Worm (Caenorhabditis elegans) whole organism, L1 larva: ENCODE data around the gene clec-6.

Source experiments
- C04F5.9 ChIP-seq: sonication (generic microtip); optimal IDR thresholded peaks from 2 replicates; lab custom pipeline; 2016; ENCODE audit warnings: missing genetic modification characterization, missing compliant biosample characterization
- C34B4.2 ChIP-seq: sonication (generic microtip); optimal IDR thresholded peaks from 2 replicates; lab custom pipeline; 2017; ENCODE audit warnings: mild to moderate bottlenecking, missing genetic modification characterization, missing compliant biosample characterization
- F16B12.6 ChIP-seq: fragments of 150-350 bp; optimal IDR thresholded peaks from 2 replicates; lab custom pipeline; 2014; ENCODE audit warnings: missing biosample characterization, missing genetic modification characterization
- Y116A8C.19 ChIP-seq: sonication (generic microtip); optimal IDR thresholded peaks from 2 replicates; lab custom pipeline; 2016; ENCODE audit warnings: missing compliant biosample characterization, missing genetic modification characterization, borderline replicate concordance
- aha-1 ChIP-seq: fragments of 150-350 bp; optimal IDR thresholded peaks from 2 replicates; lab custom pipeline; 2014; ENCODE audit warnings: missing biosample characterization, missing genetic modification characterization
- alr-1 ChIP-seq: fragments of 200-800 bp; sonication (Bioruptor generic); optimal IDR thresholded peaks from 2 replicates; lab custom pipeline; 2018; ENCODE audit warnings: borderline replicate concordance, mild to moderate bottlenecking, missing genetic modification characterization, missing compliant biosample characterization
- ama-1 ChIP-seq: fragments of 150-350 bp; optimal IDR thresholded peaks from 2 replicates; lab custom pipeline; 2014
- blmp-1 ChIP-seq: fragments of 150-350 bp; optimal IDR thresholded peaks from 2 replicates; lab custom pipeline; 2014; ENCODE audit warnings: missing biosample characterization, missing genetic modification characterization
- ceh-63 ChIP-seq: fragments of 200-800 bp; sonication (Bioruptor generic); optimal IDR thresholded peaks from 2 replicates; lab custom pipeline; 2018; ENCODE audit warnings: mild to moderate bottlenecking, missing genetic modification characterization, missing compliant biosample characterization
- ceh-8 ChIP-seq: fragments of 200-800 bp; sonication (Bioruptor generic); optimal IDR thresholded peaks from 2 replicates; lab custom pipeline; 2018; ENCODE audit warnings: mild to moderate bottlenecking, missing genetic modification characterization, moderate library complexity, missing compliant biosample characterization
- ceh-82 ChIP-seq, 3 experiments: fragments of 150-350 bp in 1 of 3; sonication (generic microtip) in 2 of 3; optimal IDR thresholded peaks; 2 replicates each; lab custom pipeline; 2014 to 2017; ENCODE audit warnings: missing biosample characterization in 3 of 3, missing genetic modification characterization in 3 of 3
- ceh-88 ChIP-seq: fragments of 200-800 bp; sonication (Bioruptor generic); IDR thresholded peaks from 2 replicates; pipeline ENCODE4 v1.3.6; 2022; ENCODE audit warnings: missing genetic modification characterization, missing compliant biosample characterization
- ceh-90 ChIP-seq: sonication (generic microtip); optimal IDR thresholded peaks from 2 replicates; lab custom pipeline; 2016; ENCODE audit warnings: missing genetic modification characterization, missing compliant biosample characterization
- dpl-1 ChIP-seq, 3 experiments: fragments of 150-350 bp in 2 of 3; sonication (generic microtip) in 1 of 3; optimal IDR thresholded peaks; 2 replicates each; lab custom pipeline; 2014 to 2017; ENCODE audit warnings: missing biosample characterization in 3 of 3, missing genetic modification characterization in 3 of 3, missing genetic modification reagents in 3 of 3
- dsc-1 ChIP-seq: sonication (generic microtip); optimal IDR thresholded peaks from 2 replicates; lab custom pipeline; 2016; ENCODE audit warnings: mild to moderate bottlenecking, missing genetic modification characterization, missing compliant biosample characterization
- elt-2 ChIP-seq: sonication (generic microtip); optimal IDR thresholded peaks from 2 replicates; lab custom pipeline; 2016; ENCODE audit warnings: missing genetic modification characterization, mild to moderate bottlenecking, inconsistent platforms, missing compliant biosample characterization, missing genetic modification reagents
- elt-3 ChIP-seq, 6 experiments: fragments of 150-350 bp in 1 of 6; sonication (generic microtip); optimal IDR thresholded peaks; 2 replicates each; lab custom pipeline; 2017 to 2018; ENCODE audit warnings: missing biosample characterization in 6 of 6, missing genetic modification characterization in 6 of 6, inconsistent platforms in 1 of 6
- fkh-4 ChIP-seq: sonication (generic microtip); optimal IDR thresholded peaks from 2 replicates; lab custom pipeline; 2016; ENCODE audit warnings: missing compliant biosample characterization, missing genetic modification characterization, borderline replicate concordance
- fkh-8 ChIP-seq: sonication (generic microtip); optimal IDR thresholded peaks from 2 replicates; lab custom pipeline; 2016; ENCODE audit warnings: mild to moderate bottlenecking, missing genetic modification characterization, missing compliant biosample characterization
- fos-1 ChIP-seq: fragments of 150-350 bp; optimal IDR thresholded peaks from 2 replicates; lab custom pipeline; 2014; ENCODE audit warnings: missing biosample characterization, missing genetic modification characterization
- hlh-17 ChIP-seq: fragments of 200-800 bp; sonication (Bioruptor generic); optimal IDR thresholded peaks from 2 replicates; lab custom pipeline; 2018; ENCODE audit warnings: missing genetic modification characterization, mild to moderate bottlenecking, missing compliant biosample characterization, moderate library complexity, borderline replicate concordance
- hlh-4 ChIP-seq: sonication (generic microtip); optimal IDR thresholded peaks from 2 replicates; lab custom pipeline; 2016; ENCODE audit warnings: mild to moderate bottlenecking, missing genetic modification characterization, missing compliant biosample characterization
- irx-1 ChIP-seq: sonication (generic microtip); optimal IDR thresholded peaks from 2 replicates; lab custom pipeline; 2016; ENCODE audit warnings: missing genetic modification characterization, missing compliant biosample characterization
- lin-13 ChIP-seq: fragments of 150-350 bp; optimal IDR thresholded peaks from 2 replicates; lab custom pipeline; 2014; ENCODE audit warnings: missing biosample characterization, missing genetic modification reagents, missing genetic modification characterization
- lin-15B ChIP-seq: fragments of 150-350 bp; sonication (generic microtip); optimal IDR thresholded peaks from 3 replicates; lab custom pipeline; 2014; ENCODE audit warnings: missing biosample characterization, missing genetic modification characterization
- lir-3 ChIP-seq: sonication (generic microtip); optimal IDR thresholded peaks from 2 replicates; lab custom pipeline; 2016; ENCODE audit warnings: mild to moderate bottlenecking, missing genetic modification characterization, moderate library complexity, missing compliant biosample characterization; ENCODE audit not compliant: poor library complexity
- lsy-2 ChIP-seq, 2 experiments: fragments of 150-350 bp; optimal IDR thresholded peaks; 2 replicates each; lab custom pipeline; 2014; ENCODE audit warnings: missing biosample characterization in 2 of 2, missing genetic modification characterization in 2 of 2
- mep-1 ChIP-seq: fragments of 150-350 bp; optimal IDR thresholded peaks from 2 replicates; lab custom pipeline; 2014; ENCODE audit warnings: missing biosample characterization, missing genetic modification characterization
- nhr-11 ChIP-seq: fragments of 150-350 bp; optimal IDR thresholded peaks from 2 replicates; lab custom pipeline; 2014; ENCODE audit warnings: missing biosample characterization, missing genetic modification characterization
- nhr-12 ChIP-seq: sonication (generic microtip); optimal IDR thresholded peaks from 2 replicates; lab custom pipeline; 2017; ENCODE audit warnings: missing biosample characterization, missing genetic modification characterization
- nhr-19 ChIP-seq: fragments of 200-800 bp; sonication (Bioruptor generic); conservative IDR thresholded peaks from 2 replicates; pipeline ENCODE4 v1.3.6; 2022; ENCODE audit warnings: missing genetic modification characterization, missing compliant biosample characterization
- nhr-71 ChIP-seq: sonication (generic microtip); optimal IDR thresholded peaks from 2 replicates; lab custom pipeline; 2016; ENCODE audit warnings: mild to moderate bottlenecking, missing genetic modification characterization, moderate library complexity, missing compliant biosample characterization
- nhr-76 ChIP-seq: sonication (generic microtip); optimal IDR thresholded peaks from 2 replicates; lab custom pipeline; 2017; ENCODE audit warnings: missing biosample characterization, missing genetic modification characterization
- nhr-77 ChIP-seq: fragments of 150-350 bp; optimal IDR thresholded peaks from 2 replicates; lab custom pipeline; 2014; ENCODE audit warnings: missing biosample characterization, missing genetic modification characterization
- nhr-84 ChIP-seq: sonication (generic microtip); optimal IDR thresholded peaks from 2 replicates; lab custom pipeline; 2017; ENCODE audit warnings: missing biosample characterization, missing genetic modification characterization
- nhr-90 ChIP-seq: sonication (generic microtip); optimal IDR thresholded peaks from 2 replicates; lab custom pipeline; 2016; ENCODE audit warnings: mild to moderate bottlenecking, missing genetic modification characterization, missing compliant biosample characterization; ENCODE audit not compliant: poor library complexity
- pag-3 ChIP-seq: sonication (generic microtip); optimal IDR thresholded peaks from 2 replicates; lab custom pipeline; 2017; ENCODE audit warnings: missing genetic modification characterization, mild to moderate bottlenecking, missing compliant biosample characterization, antibody characterized with exemption, borderline replicate concordance; ENCODE audit not compliant: insufficient read depth
- pax-3 ChIP-seq: fragments of 200-800 bp; sonication (Bioruptor generic); optimal IDR thresholded peaks from 2 replicates; lab custom pipeline; 2018; ENCODE audit warnings: mild to moderate bottlenecking, missing genetic modification characterization, moderate library complexity, missing compliant biosample characterization
- rnt-1 ChIP-seq: sonication (generic microtip); optimal IDR thresholded peaks from 2 replicates; lab custom pipeline; 2016; ENCODE audit warnings: mild to moderate bottlenecking, missing genetic modification characterization, moderate library complexity, missing compliant biosample characterization
- skn-1 ChIP-seq: fragments of 150-350 bp; optimal IDR thresholded peaks from 2 replicates; lab custom pipeline; 2014; ENCODE audit warnings: missing biosample characterization, missing genetic modification characterization
- snpc-4 ChIP-seq: fragments of 150-350 bp; optimal IDR thresholded peaks from 2 replicates; lab custom pipeline; 2014; ENCODE audit warnings: missing biosample characterization, missing genetic modification characterization
- sptf-1 ChIP-seq: fragments of 150-350 bp; optimal IDR thresholded peaks from 2 replicates; lab custom pipeline; 2014; ENCODE audit warnings: missing biosample characterization, missing genetic modification characterization
- swsn-7 ChIP-seq: sonication (generic microtip); optimal IDR thresholded peaks from 2 replicates; lab custom pipeline; 2016; ENCODE audit warnings: missing genetic modification characterization, missing compliant biosample characterization
- tbx-2 ChIP-seq: sonication (generic microtip); optimal IDR thresholded peaks from 2 replicates; lab custom pipeline; 2016; ENCODE audit warnings: missing genetic modification characterization, missing compliant biosample characterization
- unc-130 ChIP-seq: fragments of 150-350 bp; optimal IDR thresholded peaks from 2 replicates; lab custom pipeline; 2017; ENCODE audit warnings: missing biosample characterization, missing genetic modification characterization, inconsistent platforms
- unc-62 ChIP-seq: fragments of 150-350 bp; optimal IDR thresholded peaks from 2 replicates; lab custom pipeline; 2014; ENCODE audit warnings: missing biosample characterization, missing genetic modification reagents, missing genetic modification characterization
- unc-86 ChIP-seq: sonication (generic microtip); optimal IDR thresholded peaks from 2 replicates; lab custom pipeline; 2016; ENCODE audit warnings: missing genetic modification characterization, missing compliant biosample characterization
- vab-15 ChIP-seq: sonication (generic microtip); optimal IDR thresholded peaks from 2 replicates; lab custom pipeline; 2017; ENCODE audit warnings: missing genotype, mild to moderate bottlenecking, missing genetic modification characterization, missing compliant biosample characterization
- xbp-1 ChIP-seq: sonication (generic microtip); optimal IDR thresholded peaks from 2 replicates; lab custom pipeline; 2016; ENCODE audit warnings: missing genetic modification characterization, missing compliant biosample characterization
- zag-1 ChIP-seq: fragments of 150-350 bp; optimal IDR thresholded peaks from 2 replicates; lab custom pipeline; 2014; ENCODE audit warnings: missing biosample characterization, missing genetic modification characterization
- zip-4 ChIP-seq: fragments of 200-800 bp; sonication (Bioruptor generic); optimal IDR thresholded peaks from 2 replicates; lab custom pipeline; 2018; ENCODE audit warnings: mild to moderate bottlenecking, missing genetic modification characterization, moderate library complexity, missing compliant biosample characterization
- ztf-11 ChIP-seq, 2 experiments: sonication (generic microtip); optimal IDR thresholded peaks; 2 replicates each; lab custom pipeline; 2016 to 2017; ENCODE audit warnings: missing genetic modification characterization in 2 of 2, missing biosample characterization in 1 of 2, missing compliant biosample characterization in 1 of 2
- ztf-4 ChIP-seq: fragments of 150-350 bp; optimal IDR thresholded peaks from 2 replicates; lab custom pipeline; 2014; ENCODE audit warnings: missing biosample characterization, missing genetic modification characterization

The clec-6 gene

ce11 chrIII:4905405-4905804 lies 18.2 kb upstream of the clec-6 start, which contains the start of gene F26F4.8:
Gene F26F4.8, minus strand, starts transcription at chrIII:4905473.
- TF ChIP-seq pag-3 (tag; lab: Kevin White, UChicago) (peak; percentile 73), lsy-2 (tag; optimal IDR thresholded peaks at IDR 0.05; lab: Kevin White, UChicago) (peak; percentile 35 to 51), swsn-7 (tag; lab: Kevin White, UChicago) (peak; percentile 19), irx-1 (tag; lab: Kevin White, UChicago) (peak; percentile 88), ceh-88 (GFP tag; lab: Robert Waterston, UW) (no peak), unc-86 (tag; lab: Kevin White, UChicago) (peak; percentile 26), tbx-2 (tag; lab: Kevin White, UChicago) (peak; percentile 70), vab-15 (no peak), mep-1 (tag; lab: Kevin White, UChicago) (peak; percentile 39), lin-15B (tag; lab: Kevin White, UChicago) (peak; percentile 30), nhr-12 (tag; lab: Kevin White, UChicago) (no peak), fos-1 (tag; lab: Kevin White, UChicago) (no peak), Y116A8C.19 (peak; percentile 5), lir-3 (peak; percentile 82), fkh-8 (peak; percentile 57), unc-130 (tag; lab: Kevin White, UChicago) (no peak), ceh-8 (GFP tag; lab: Kevin White, UChicago) (no peak), elt-2 (tag; lab: Kevin White, UChicago) (no peak), nhr-84 (no peak), nhr-77 (no peak), pax-3 (peak; percentile 69), aha-1 (no peak), C04F5.9 (tag; lab: Kevin White, UChicago) (peak; percentile 59), alr-1 (tag; lab: Kevin White, UChicago) (no peak), unc-62 (GFP tag; lab: Kevin White, UChicago) (no peak), F16B12.6 (no peak), fkh-4 (tag; lab: Kevin White, UChicago) (peak; percentile 88), hlh-4 (no peak), nhr-90 (tag; lab: Kevin White, UChicago) (peak; percentile 63), ama-1 (no peak), dpl-1 (GFP tag; optimal IDR thresholded peaks at IDR 0.05; lab: Kevin White, UChicago) (peak; percentile 52 to 84 (median 73)), ceh-63 (GFP tag; lab: Kevin White, UChicago) (no peak), hlh-17 (no peak), ztf-11 (tag; optimal IDR thresholded peaks at IDR 0.05; lab: Kevin White, UChicago) (peak in 1 of 2 experiments; percentile 68), zag-1 (tag; lab: Kevin White, UChicago) (no peak), zip-4 (GFP tag; lab: Kevin White, UChicago) (no peak), nhr-11 (tag; lab: Kevin White, UChicago) (no peak), xbp-1 (tag; lab: Kevin White, UChicago) (no peak), nhr-76 (tag; lab: Kevin White, UChicago) (no peak), ceh-82 (tag; optimal IDR thresholded peaks at IDR 0.05; lab: Kevin White, UChicago) (no peak), ztf-4 (tag; lab: Kevin White, UChicago) (no peak), sptf-1 (tag; lab: Kevin White, UChicago) (no peak), rnt-1 (tag; lab: Kevin White, UChicago) (peak; percentile 59), lin-13 (GFP tag; lab: Kevin White, UChicago) (no peak), nhr-71 (peak; percentile 68), snpc-4 (tag; lab: Kevin White, UChicago) (peak; percentile 16), dsc-1 (tag; lab: Kevin White, UChicago) (peak; percentile 53), ceh-90 (peak; percentile 94), blmp-1 (tag; lab: Kevin White, UChicago) (no peak), elt-3 (tag; optimal IDR thresholded peaks at IDR 0.05; lab: Kevin White, UChicago) (no peak), C34B4.2 (no peak), nhr-19 (GFP tag; lab: Robert Waterston, UW) (no peak), skn-1 (tag; lab: Kevin White, UChicago) (no peak)
